Fruit fly (Drosophila melanogaster) whole organism, wandering third instar larva: Measurements from ENCODE around the gene CG14624.

ENCODE experiments used
- Abd-B ChIP-seq: fragments of >200 bp; optimal IDR thresholded peaks from 2 replicates; lab custom pipeline; 2017; ENCODE audit warnings: missing biosample characterization, missing genetic modification characterization
- CG32264 ChIP-seq: fragments of 200-800 bp; sonication (Bioruptor generic); optimal IDR thresholded peaks from 2 replicates; lab custom pipeline; 2016; ENCODE audit warnings: missing biosample characterization, missing genetic modification characterization
- CG9705 ChIP-seq: fragments of 200-800 bp; sonication (Bioruptor generic); optimal IDR thresholded peaks from 2 replicates; lab custom pipeline; 2018; ENCODE audit warnings: missing biosample characterization, mild to moderate bottlenecking, missing genetic modification characterization
- CrebA ChIP-seq: fragments of 200-800 bp; sonication (Bioruptor generic); optimal IDR thresholded peaks from 2 replicates; lab custom pipeline; 2016; ENCODE audit warnings: missing biosample characterization, mild to moderate bottlenecking, missing genetic modification characterization, borderline replicate concordance
- Dfd ChIP-seq: fragments of >200 bp; optimal IDR thresholded peaks from 2 replicates; lab custom pipeline; 2017; ENCODE audit warnings: missing biosample characterization, missing genetic modification characterization
- Dif ChIP-seq: fragments of 200-275, 200-300 bp; sonication (Bioruptor generic); optimal IDR thresholded peaks from 2 replicates; lab custom pipeline; 2018; ENCODE audit warnings: missing biosample characterization, missing genetic modification characterization; ENCODE audit not compliant: partially characterized antibody
- GATAd ChIP-seq: sonication (Bioruptor generic); optimal IDR thresholded peaks from 2 replicates; lab custom pipeline; 2016; ENCODE audit warnings: missing biosample characterization, missing genetic modification characterization
- HLH106 ChIP-seq: fragments of 200-800 bp; optimal IDR thresholded peaks from 3 replicates; lab custom pipeline; 2019; ENCODE audit warnings: missing biosample characterization, mild to moderate bottlenecking, missing genetic modification characterization, moderate library complexity
- Hnf4 ChIP-seq: fragments of 200-800 bp; sonication (Bioruptor generic); optimal IDR thresholded peaks from 2 replicates; lab custom pipeline; 2016; ENCODE audit warnings: missing biosample characterization, mild to moderate bottlenecking, missing genetic modification characterization
- Hr78 ChIP-seq: fragments of >200 bp; optimal IDR thresholded peaks from 2 replicates; lab custom pipeline; 2017; ENCODE audit warnings: missing biosample characterization, missing genetic modification characterization
- Hr83 ChIP-seq: fragments of 200-300 bp; sonication (Bioruptor generic); optimal IDR thresholded peaks from 2 replicates; lab custom pipeline; 2016; ENCODE audit warnings: missing biosample characterization, mild to moderate bottlenecking, missing genetic modification characterization, moderate library complexity; ENCODE audit not compliant: poor library complexity, severe bottlenecking
- Jra ChIP-seq: sonication (Bioruptor generic); optimal IDR thresholded peaks from 2 replicates; lab custom pipeline; 2016; ENCODE audit warnings: missing biosample characterization, missing genetic modification characterization
- Mio ChIP-seq: sonication (Bioruptor generic); optimal IDR thresholded peaks from 2 replicates; lab custom pipeline; 2016; ENCODE audit warnings: missing biosample characterization, missing genetic modification characterization
- N ChIP-seq: fragments of >200 bp; optimal IDR thresholded peaks from 2 replicates; lab custom pipeline; 2018; ENCODE audit warnings: missing biosample characterization, missing external identifiers, missing genetic modification characterization
- OdsH ChIP-seq: fragments of 200-800 bp; sonication (Bioruptor generic); optimal IDR thresholded peaks from 2 replicates; lab custom pipeline; 2016; ENCODE audit warnings: missing biosample characterization, mild to moderate bottlenecking, missing genetic modification characterization
- Rel ChIP-seq, 2 experiments: fragments of 200-800 bp; sonication (Bioruptor generic) in 1 of 2; optimal IDR thresholded peaks; 2 replicates in 1 of 2; 3 replicates in 1 of 2; lab custom pipeline; 2016 to 2019; ENCODE audit warnings: mild to moderate bottlenecking in 2 of 2, missing biosample characterization in 2 of 2, missing genetic modification characterization in 2 of 2, moderate library complexity in 1 of 2
- Sp1 ChIP-seq: fragments of 200-800 bp; sonication (Bioruptor generic); optimal IDR thresholded peaks from 3 replicates; lab custom pipeline; 2019; ENCODE audit warnings: missing biosample characterization, mild to moderate bottlenecking, missing genetic modification characterization, moderate library complexity
- Vsx2 ChIP-seq: fragments of 200-300, 225-300 bp; sonication (Bioruptor generic); optimal IDR thresholded peaks from 2 replicates; lab custom pipeline; 2018; ENCODE audit warnings: missing biosample characterization, missing genetic modification characterization; ENCODE audit not compliant: partially characterized antibody
- br ChIP-seq: fragments of 200-800 bp; sonication (Bioruptor generic); optimal IDR thresholded peaks from 2 replicates; lab custom pipeline; 2016; ENCODE audit warnings: missing biosample characterization, missing genetic modification characterization
- brk ChIP-seq: fragments of 200-800 bp; sonication (Bioruptor generic); optimal IDR thresholded peaks from 2 replicates; lab custom pipeline; 2016; ENCODE audit warnings: missing biosample characterization, mild to moderate bottlenecking, missing genetic modification characterization
- dl ChIP-seq, 2 experiments: fragments of 175-275, 200-275 bp in 1 of 2; fragments of 200-275 bp in 1 of 2; sonication (Bioruptor generic); optimal IDR thresholded peaks; lab custom pipeline; 2018; ENCODE audit warnings: mild to moderate bottlenecking in 2 of 2, missing biosample characterization in 2 of 2, missing genetic modification characterization in 2 of 2, moderate library complexity in 2 of 2; ENCODE audit not compliant: partially characterized antibody in 2 of 2, insufficient read depth in 1 of 2
- dmrt93B ChIP-seq: fragments of 200-800 bp; sonication (Bioruptor generic); optimal IDR thresholded peaks from 2 replicates; lab custom pipeline; 2018; ENCODE audit warnings: missing biosample characterization, mild to moderate bottlenecking, missing genetic modification characterization
- dsf ChIP-seq: sonication (Bioruptor generic); optimal IDR thresholded peaks from 2 replicates; lab custom pipeline; 2016; ENCODE audit warnings: missing biosample characterization, missing genetic modification characterization, borderline replicate concordance
- ey ChIP-seq: fragments of 200-800 bp; sonication (Bioruptor generic); optimal IDR thresholded peaks from 2 replicates; lab custom pipeline; 2016; ENCODE audit warnings: missing biosample characterization, missing genetic modification characterization
- foxo ChIP-seq, 2 experiments: fragments of 200-800 bp; sonication (Bioruptor generic); optimal IDR thresholded peaks; 2 replicates in 1 of 2; 3 replicates in 1 of 2; lab custom pipeline; 2016 to 2017; ENCODE audit warnings: missing biosample characterization in 2 of 2, missing genetic modification characterization in 2 of 2
- fru ChIP-seq: fragments of 200-800 bp; sonication (Bioruptor generic); optimal IDR thresholded peaks from 3 replicates; lab custom pipeline; 2016; ENCODE audit warnings: missing biosample characterization, mild to moderate bottlenecking, missing genetic modification characterization
- h ChIP-seq: fragments of 200-800 bp; sonication (Bioruptor generic); optimal IDR thresholded peaks from 3 replicates; lab custom pipeline; 2016; ENCODE audit warnings: missing biosample characterization, mild to moderate bottlenecking, missing genetic modification characterization
- jim ChIP-seq: fragments of 175-275, 200-325 bp; sonication (Bioruptor generic); optimal IDR thresholded peaks from 2 replicates; lab custom pipeline; 2016; ENCODE audit warnings: missing biosample characterization, mild to moderate bottlenecking, missing genetic modification characterization
- pan ChIP-seq: fragments of >200 bp; optimal IDR thresholded peaks from 2 replicates; lab custom pipeline; 2017
- psq ChIP-seq: fragments of 200-800 bp; sonication (Bioruptor generic); optimal IDR thresholded peaks from 3 replicates; lab custom pipeline; 2017; ENCODE audit warnings: missing biosample characterization, mild to moderate bottlenecking, missing genetic modification characterization, moderate library complexity
- rgr ChIP-seq: fragments of 200-800 bp; sonication (Bioruptor generic); optimal IDR thresholded peaks from 3 replicates; lab custom pipeline; 2016; ENCODE audit warnings: missing biosample characterization, mild to moderate bottlenecking, missing genetic modification characterization
- sage ChIP-seq: fragments of 200-800 bp; sonication (Bioruptor generic); optimal IDR thresholded peaks from 2 replicates; lab custom pipeline; 2016; ENCODE audit warnings: missing biosample characterization, mild to moderate bottlenecking, missing genetic modification characterization
- sv ChIP-seq: fragments of 200-800 bp; sonication (Bioruptor generic); optimal IDR thresholded peaks from 3 replicates; lab custom pipeline; 2016; ENCODE audit warnings: missing biosample characterization, missing genetic modification characterization
- tai ChIP-seq: sonication (Bioruptor generic); optimal IDR thresholded peaks from 2 replicates; lab custom pipeline; 2016; ENCODE audit warnings: missing biosample characterization, missing genetic modification characterization
- woc ChIP-seq: sonication (Bioruptor generic); optimal IDR thresholded peaks from 2 replicates; lab custom pipeline; 2016; ENCODE audit warnings: missing biosample characterization, mild to moderate bottlenecking, missing genetic modification characterization

CG14624 gene

dm6 chrX:1239832-1240231 lies 33.3 kb downstream of the CG14624 start, which contains the start of gene CG11403 (continued):
- TF ChIP-seq brk (GFP tag; lab: Kevin White, UChicago) (no peak), Jra (GFP tag; lab: Kevin White, UChicago) (peak; percentile 35), tai (GFP tag; lab: Kevin White, UChicago) (no peak), Mio (GFP tag; lab: Kevin White, UChicago) (no peak), GATAd (no peak), OdsH (GFP tag; lab: Kevin White, UChicago) (no peak), dl (GFP tag; optimal IDR thresholded peaks at IDR 0.05; lab: Kevin White, UChicago; ENCODE audit: insufficient read depth in 1 of 2, partially characterized antibody in 2 of 2) (no peak), Hr83 (GFP tag; lab: Kevin White, UChicago) (no peak), CrebA (GFP tag; lab: Kevin White, UChicago) (no peak), pan (lab: Kevin White, UChicago) (no peak), Hr78 (GFP tag; lab: Kevin White, UChicago) (no peak)
- TF ChIP-seq, all 38 proteins: peak for 7

dm6 chrX:1242049-1242448 lies 35.5 kb downstream of the CG14624 start:
- no peak for TF ChIP-seq Jra (GFP tag; lab: Kevin White, UChicago)
- no peak for TF ChIP-seq Hr83 (GFP tag; lab: Kevin White, UChicago)
- TF ChIP-seq N: no peak
- no peak for TF ChIP-seq Dif (GFP tag; lab: Kevin White, UChicago)
- TF ChIP-seq Sp1 (GFP tag; lab: Kevin White, UChicago): no peak
- TF ChIP-seq brk (GFP tag; lab: Kevin White, UChicago): no peak
- TF ChIP-seq jim: no peak
- no peak for TF ChIP-seq Hr78 (GFP tag; lab: Kevin White, UChicago)
- TF ChIP-seq dsf: no peak
- TF ChIP-seq Dfd (GFP tag; lab: Kevin White, UChicago): no peak

dm6 chrX:1248735-1249134 lies 42.2 kb downstream of the CG14624 start:
- TF ChIP-seq Rel (GFP tag; optimal IDR thresholded peaks at IDR 0.05; lab: Kevin White, UChicago): peak; percentile 24
- TF ChIP-seq Rel (tag; optimal IDR thresholded peaks at IDR 0.05; lab: Kevin White, UChicago): peak; percentile 92
- peak in 1 of 2 experiments; percentile 79 for TF ChIP-seq foxo (GFP tag; optimal IDR thresholded peaks at IDR 0.05; lab: Kevin White, UChicago)
- TF ChIP-seq h: peak; percentile 81
- TF ChIP-seq CG9705 (GFP tag; lab: Kevin White, UChicago): peak; percentile 3
- peak; percentile 74 for TF ChIP-seq Hnf4 (GFP tag; lab: Kevin White, UChicago)
- no peak for TF ChIP-seq Abd-B (GFP tag; lab: Kevin White, UChicago)
- peak; percentile 46 for TF ChIP-seq Jra (GFP tag; lab: Kevin White, UChicago)
- TF ChIP-seq pan (lab: Kevin White, UChicago): no peak
- TF ChIP-seq Vsx2 (GFP tag; lab: Kevin White, UChicago): no peak
- peak; percentile 71 for TF ChIP-seq OdsH (GFP tag; lab: Kevin White, UChicago)
- no peak for TF ChIP-seq N
- TF ChIP-seq brk (GFP tag; lab: Kevin White, UChicago): peak; percentile 42
- peak; percentile 89 for TF ChIP-seq fru
- no peak for TF ChIP-seq Mio (GFP tag; lab: Kevin White, UChicago)
- TF ChIP-seq sage: peak; percentile 47
- TF ChIP-seq br (GFP tag; lab: Kevin White, UChicago): peak; percentile 75
- peak; percentile 79 for TF ChIP-seq HLH106 (tag; lab: Kevin White, UChicago)
- no peak for TF ChIP-seq jim
- peak; percentile 71 for TF ChIP-seq dmrt93B (GFP tag; lab: Kevin White, UChicago)
- peak; percentile 81 for TF ChIP-seq woc (GFP tag; lab: Kevin White, UChicago)
- no peak for TF ChIP-seq sv (GFP tag; lab: Kevin White, UChicago)
- TF ChIP-seq CG32264 (GFP tag; lab: Kevin White, UChicago): peak; percentile 17
- peak; percentile 70 for TF ChIP-seq Sp1 (GFP tag; lab: Kevin White, UChicago)
- peak; percentile 76 for TF ChIP-seq psq (GFP tag; lab: Kevin White, UChicago)
- peak; percentile 73 for TF ChIP-seq rgr (GFP tag; lab: Kevin White, UChicago)
- TF ChIP-seq ey (GFP tag; lab: Kevin White, UChicago): peak; percentile 82
- TF ChIP-seq tai (GFP tag; lab: Kevin White, UChicago): no peak
